Worm (Caenorhabditis elegans) whole organism, young adult: ENCODE measurements around the gene nhr-282.

ENCODE experiments used
- B0035.1 ChIP-seq: sonication (generic microtip); optimal IDR thresholded peaks from 2 replicates; lab custom pipeline; 2016; ENCODE audit warnings: missing genetic modification characterization, mild to moderate bottlenecking, missing compliant biosample characterization, missing genotype, missing genetic modification reagents
- B0261.1 ChIP-seq: sonication (generic microtip); optimal IDR thresholded peaks from 2 replicates; lab custom pipeline; 2016; ENCODE audit warnings: mild to moderate bottlenecking, missing genetic modification characterization, moderate library complexity, missing compliant biosample characterization
- D2030.7 ChIP-seq: fragments of 200-800 bp; sonication (Bioruptor generic); IDR thresholded peaks from 2 replicates; pipeline ENCODE4 v1.3.6; 2022; ENCODE audit warnings: missing genetic modification reagents, missing genetic modification characterization, missing compliant biosample characterization
- F10E7.11 ChIP-seq: sonication (generic microtip); optimal IDR thresholded peaks from 2 replicates; lab custom pipeline; 2017; ENCODE audit warnings: mild to moderate bottlenecking, missing genetic modification characterization, moderate library complexity, missing compliant biosample characterization
- F23B12.7 ChIP-seq: sonication (generic microtip); optimal IDR thresholded peaks from 2 replicates; lab custom pipeline; 2017; ENCODE audit warnings: missing genetic modification characterization, mild to moderate bottlenecking, missing compliant biosample characterization, antibody characterized with exemption, moderate library complexity; ENCODE audit not compliant: insufficient read depth
- F49E8.2 ChIP-seq: sonication (generic microtip); optimal IDR thresholded peaks from 3 replicates; lab custom pipeline; 2017; ENCODE audit warnings: missing genetic modification characterization, mild to moderate bottlenecking, missing compliant biosample characterization, antibody characterized with exemption, moderate library complexity; ENCODE audit not compliant: insufficient read depth
- F57C9.4 ChIP-seq: sonication (generic microtip); optimal IDR thresholded peaks from 2 replicates; lab custom pipeline; 2017; ENCODE audit warnings: mild to moderate bottlenecking, missing genetic modification characterization, missing compliant biosample characterization
- K12H6.12 ChIP-seq: fragments of 200-800 bp; sonication (Bioruptor generic); optimal IDR thresholded peaks from 2 replicates; lab custom pipeline; 2018; ENCODE audit warnings: mild to moderate bottlenecking, missing genetic modification characterization, missing compliant biosample characterization
- Y53F4B.3 ChIP-seq: fragments of 200-800 bp; sonication (Bioruptor generic); IDR thresholded peaks from 2 replicates; pipeline ENCODE4 v1.3.6; 2022; ENCODE audit warnings: missing genetic modification reagents, missing genetic modification characterization, missing compliant biosample characterization
- Y53G8AR.9 ChIP-seq: fragments of 200-800 bp; sonication (Bioruptor generic); conservative IDR thresholded peaks from 2 replicates; pipeline ENCODE4 v1.3.6; 2022; ENCODE audit warnings: missing genetic modification reagents, missing genetic modification characterization, missing compliant biosample characterization
- Y56A3A.18 ChIP-seq: fragments of 200-800 bp; sonication (Bioruptor generic); IDR thresholded peaks from 2 replicates; pipeline ENCODE4 v1.3.6; 2022; ENCODE audit warnings: missing genetic modification reagents, missing genetic modification characterization, missing compliant biosample characterization
- Y67H2A.10 ChIP-seq: fragments of 200-800 bp; sonication (Bioruptor generic); conservative IDR thresholded peaks from 2 replicates; pipeline ENCODE4 v1.3.6; 2022; ENCODE audit warnings: missing genetic modification reagents, missing genetic modification characterization, missing compliant biosample characterization
- Y95B8A.8 ChIP-seq: fragments of 200-800 bp; sonication (Bioruptor generic); IDR thresholded peaks from 2 replicates; pipeline ENCODE4 v1.3.6; 2022; ENCODE audit warnings: missing genetic modification reagents, missing genetic modification characterization, missing compliant biosample characterization
- akir-1 ChIP-seq: fragments of 200-800 bp; sonication (Bioruptor generic); optimal IDR thresholded peaks from 2 replicates; lab custom pipeline; 2018; ENCODE audit warnings: mild to moderate bottlenecking, missing genetic modification characterization, moderate library complexity, missing compliant biosample characterization
- aptf-3 ChIP-seq: fragments of 200-800 bp; sonication (Bioruptor generic); IDR thresholded peaks from 2 replicates; pipeline ENCODE4 v1.3.6; 2022; ENCODE audit warnings: missing genetic modification characterization, missing compliant biosample characterization
- atf-7 ChIP-seq: sonication (generic microtip); optimal IDR thresholded peaks from 2 replicates; lab custom pipeline; 2017; ENCODE audit warnings: mild to moderate bottlenecking, missing genetic modification characterization, missing compliant biosample characterization
- attf-3 ChIP-seq: fragments of 200-800 bp; sonication (Bioruptor generic); conservative IDR thresholded peaks from 2 replicates; pipeline ENCODE4 v1.3.6; 2022; ENCODE audit warnings: missing genetic modification reagents, missing genetic modification characterization, missing compliant biosample characterization
- attf-5 ChIP-seq: fragments of 200-800 bp; sonication (Bioruptor generic); optimal IDR thresholded peaks from 2 replicates; lab custom pipeline; 2018; ENCODE audit warnings: mild to moderate bottlenecking, missing genetic modification characterization, missing compliant biosample characterization
- bed-2 ChIP-seq: fragments of 200-800 bp; sonication (Bioruptor generic); IDR thresholded peaks from 2 replicates; pipeline ENCODE4 v1.3.6; 2022; ENCODE audit warnings: missing genetic modification reagents, missing genetic modification characterization, missing compliant biosample characterization
- ccch-3 ChIP-seq: fragments of 200-800 bp; sonication (Bioruptor generic); optimal IDR thresholded peaks from 2 replicates; lab custom pipeline; 2018; ENCODE audit warnings: mild to moderate bottlenecking, missing genetic modification characterization, missing compliant biosample characterization
- die-1 ChIP-seq: sonication (generic microtip); optimal IDR thresholded peaks from 2 replicates; lab custom pipeline; 2016; ENCODE audit warnings: missing genotype, mild to moderate bottlenecking, missing genetic modification characterization, missing compliant biosample characterization
- dox-1 ChIP-seq: fragments of 200-800 bp; sonication (Bioruptor generic); IDR thresholded peaks from 2 replicates; pipeline ENCODE4 v1.3.6; 2022; ENCODE audit warnings: missing genetic modification reagents, missing genetic modification characterization, missing compliant biosample characterization
- efl-1 ChIP-seq: fragments of 150-350 bp; optimal IDR thresholded peaks from 2 replicates; lab custom pipeline; 2014; ENCODE audit warnings: missing biosample characterization, missing genetic modification reagents, missing genetic modification characterization
- egl-18 ChIP-seq: fragments of 200-800 bp; sonication (Bioruptor generic); IDR thresholded peaks from 2 replicates; pipeline ENCODE4 v1.3.6; 2022; ENCODE audit warnings: missing genetic modification reagents, missing genetic modification characterization, missing compliant biosample characterization
- egrh-3 ChIP-seq: fragments of 200-800 bp; sonication (Bioruptor generic); IDR thresholded peaks from 2 replicates; pipeline ENCODE4 v1.3.6; 2022; ENCODE audit warnings: missing genetic modification reagents, missing genetic modification characterization, missing compliant biosample characterization
- hlh-26 ChIP-seq: fragments of 200-800 bp; sonication (Bioruptor generic); conservative IDR thresholded peaks from 2 replicates; pipeline ENCODE4 v1.3.6; 2022; ENCODE audit warnings: missing genetic modification reagents, missing genetic modification characterization, missing compliant biosample characterization
- lin-54 ChIP-seq: fragments of 200-800 bp; sonication (Bioruptor generic); optimal IDR thresholded peaks from 2 replicates; lab custom pipeline; 2018; ENCODE audit warnings: mild to moderate bottlenecking, missing genetic modification characterization, missing compliant biosample characterization
- lsy-27 ChIP-seq: sonication (generic microtip); optimal IDR thresholded peaks from 2 replicates; lab custom pipeline; 2017; ENCODE audit warnings: missing genetic modification characterization, mild to moderate bottlenecking, missing compliant biosample characterization, antibody characterized with exemption, missing genotype, borderline replicate concordance; ENCODE audit not compliant: insufficient read depth
- nfya-1 ChIP-seq: sonication (generic microtip); optimal IDR thresholded peaks from 2 replicates; lab custom pipeline; 2017; ENCODE audit warnings: antibody characterized with exemption, missing compliant biosample characterization, missing genetic modification characterization, borderline replicate concordance; ENCODE audit not compliant: insufficient read depth
- nfya-2 ChIP-seq: fragments of 200-800 bp; sonication (Bioruptor generic); IDR thresholded peaks from 2 replicates; pipeline ENCODE4 v1.3.6; 2022; ENCODE audit warnings: missing genetic modification reagents, missing genetic modification characterization, missing compliant biosample characterization
- nhr-80 ChIP-seq: sonication (generic microtip); optimal IDR thresholded peaks from 2 replicates; lab custom pipeline; 2016; ENCODE audit warnings: missing genetic modification characterization, missing compliant biosample characterization
- rcor-1 ChIP-seq: fragments of 200-800 bp; sonication (Bioruptor generic); IDR thresholded peaks from 2 replicates; pipeline ENCODE4 v1.3.6; 2022; ENCODE audit warnings: missing genetic modification reagents, missing genetic modification characterization, missing compliant biosample characterization
- snpc-1.3 ChIP-seq: sonication (generic microtip); optimal IDR thresholded peaks from 2 replicates; lab custom pipeline; 2017; ENCODE audit warnings: missing genetic modification characterization, mild to moderate bottlenecking, missing compliant biosample characterization, antibody characterized with exemption, moderate library complexity, missing genotype, missing genetic modification reagents; ENCODE audit not compliant: insufficient read depth
- snpc-3.4 ChIP-seq: sonication (generic microtip); optimal IDR thresholded peaks from 2 replicates; lab custom pipeline; 2017; ENCODE audit warnings: missing genetic modification characterization, mild to moderate bottlenecking, missing compliant biosample characterization, antibody characterized with exemption, moderate library complexity, missing genotype, missing genetic modification reagents
- tlf-1 ChIP-seq: fragments of 200-800 bp; sonication (Bioruptor generic); optimal IDR thresholded peaks from 2 replicates; lab custom pipeline; 2018; ENCODE audit warnings: mild to moderate bottlenecking, missing genetic modification characterization, missing compliant biosample characterization
- zfh-2 ChIP-seq: fragments of 200-800 bp; sonication (Bioruptor generic); conservative IDR thresholded peaks from 2 replicates; pipeline ENCODE4 v1.3.6; 2022; ENCODE audit warnings: missing genetic modification reagents, missing genetic modification characterization, missing compliant biosample characterization
- ztf-25 ChIP-seq: fragments of 200-800 bp; sonication (Bioruptor generic); IDR thresholded peaks from 2 replicates; pipeline ENCODE4 v1.3.6; 2022; ENCODE audit warnings: missing genetic modification reagents, missing genetic modification characterization, missing compliant biosample characterization
- ztf-28 ChIP-seq: fragments of 200-800 bp; sonication (Bioruptor generic); IDR thresholded peaks from 2 replicates; pipeline ENCODE4 v1.3.6; 2022; ENCODE audit warnings: missing genetic modification reagents, missing genetic modification characterization, missing compliant biosample characterization

nhr-282 gene

ce11 chrV:15773141-15773540 lies 38.9 kb upstream of the nhr-282 start, which contains the start of gene nhr-60:
Gene nhr-60, minus strand, starts transcription at chrV:15773241.
- TF ChIP-seq B0261.1 (tag; lab: Kevin White, UChicago) (no peak), lin-54 (GFP tag; lab: Kevin White, UChicago) (no peak), dox-1 (GFP tag; lab: Robert Waterston, UW) (no peak), D2030.7 (GFP tag; lab: Robert Waterston, UW) (no peak), Y56A3A.18 (no peak), ztf-28 (GFP tag; lab: Robert Waterston, UW) (no peak), rcor-1 (GFP tag; lab: Robert Waterston, UW) (no peak), egl-18 (GFP tag; lab: Robert Waterston, UW) (no peak), efl-1 (GFP tag; lab: Kevin White, UChicago) (no peak), Y67H2A.10 (GFP tag; lab: Robert Waterston, UW) (no peak), Y95B8A.8 (GFP tag; lab: Robert Waterston, UW) (no peak), aptf-3 (no peak), lsy-27 (no peak), Y53F4B.3 (no peak), F23B12.7 (tag; lab: Kevin White, UChicago) (no peak), egrh-3 (GFP tag; lab: Robert Waterston, UW) (no peak), Y53G8AR.9 (GFP tag; lab: Robert Waterston, UW) (no peak), F49E8.2 (tag; lab: Kevin White, UChicago) (no peak), ztf-25 (GFP tag; lab: Robert Waterston, UW) (no peak)

DNA sequence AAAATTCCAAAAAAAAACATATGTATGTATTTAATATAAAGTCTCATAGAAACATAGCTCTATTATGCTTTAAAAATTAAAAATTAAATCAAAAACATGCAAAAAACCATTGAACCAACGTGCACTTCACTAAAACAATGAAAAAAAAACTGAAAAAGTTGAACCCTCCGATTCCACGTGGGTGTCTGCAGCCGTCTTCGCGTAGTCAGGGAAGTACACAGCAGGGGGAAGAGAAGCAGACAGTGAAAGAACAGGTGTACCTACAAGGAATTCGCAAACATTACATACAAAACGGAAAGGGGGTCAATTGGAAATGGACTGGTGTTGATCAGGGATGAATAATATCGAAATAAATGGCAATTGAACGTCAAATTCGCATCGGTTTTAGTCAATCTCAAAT lies 38.1 kb upstream of the nhr-282 start:
- TF ChIP-seq akir-1 (GFP tag; lab: Kevin White, UChicago), result no peak
- no peak for TF ChIP-seq atf-7 (tag; lab: Kevin White, UChicago)
- TF ChIP-seq tlf-1 (GFP tag; lab: Kevin White, UChicago), result no peak
- TF ChIP-seq nhr-80 (tag; lab: Kevin White, UChicago), result no peak
- TF ChIP-seq attf-3 (GFP tag; lab: Robert Waterston, UW), result no peak
- TF ChIP-seq snpc-3.4 (tag; lab: Kevin White, UChicago), result no peak
- no peak for TF ChIP-seq K12H6.12 (tag; lab: Kevin White, UChicago)
- TF ChIP-seq F10E7.11, result no peak
- TF ChIP-seq Y53F4B.3, result no peak
- no peak for TF ChIP-seq ccch-3 (GFP tag; lab: Kevin White, UChicago)
- TF ChIP-seq rcor-1 (GFP tag; lab: Robert Waterston, UW), result no peak
- TF ChIP-seq, all 124 proteins: peak for 0

ce11 chrV:15776651-15777050 lies 35.4 kb upstream of the nhr-282 start, which contains the start of gene nhr-283:
Gene nhr-283, minus strand, starts transcription at chrV:15776751.
- TF ChIP-seq zfh-2 (GFP tag; lab: Robert Waterston, UW) (no peak), die-1 (no peak), F10E7.11 (no peak), nfya-2 (GFP tag; lab: Robert Waterston, UW) (no peak), B0035.1 (tag; lab: Kevin White, UChicago) (no peak), snpc-1.3 (tag; lab: Kevin White, UChicago) (no peak), attf-5 (GFP tag; lab: Kevin White, UChicago) (no peak), bed-2 (GFP tag; lab: Robert Waterston, UW) (no peak), hlh-26 (no peak), nfya-1 (tag; lab: Kevin White, UChicago) (no peak), F57C9.4 (no peak)
